Fruit fly (Drosophila melanogaster) whole organism, embryonic: ENCODE data around the gene CG13484.

Experiments
- CG1832 ChIP-seq: fragments of 200-800 bp; sonication (Bioruptor generic); optimal IDR thresholded peaks from 2 replicates; lab custom pipeline; 2017; ENCODE audit warnings: missing biosample characterization, mild to moderate bottlenecking, missing genetic modification characterization, inconsistent platforms
- CTCF ChIP-seq: fragments of 200-800 bp; sonication (Bioruptor generic); optimal IDR thresholded peaks from 2 replicates; lab custom pipeline; 2017; ENCODE audit warnings: missing biosample characterization, mild to moderate bottlenecking, missing genetic modification characterization, moderate library complexity
- Hmx ChIP-seq: fragments of 200-800 bp; sonication (Bioruptor generic); optimal IDR thresholded peaks from 2 replicates; lab custom pipeline; 2016; ENCODE audit warnings: missing biosample characterization, missing genetic modification characterization
- Hr51 ChIP-seq, 2 experiments: fragments of 200-800 bp; sonication (Bioruptor generic); optimal IDR thresholded peaks; 2 replicates in 1 of 2; 3 replicates in 1 of 2; lab custom pipeline; 2016 to 2018; ENCODE audit warnings: missing biosample characterization in 2 of 2, missing genetic modification characterization in 2 of 2, mild to moderate bottlenecking in 1 of 2, moderate library complexity in 1 of 2
- Nf-YC ChIP-seq: fragments of 200-800 bp; optimal IDR thresholded peaks from 3 replicates; lab custom pipeline; 2019; ENCODE audit warnings: missing biosample characterization, mild to moderate bottlenecking, missing genetic modification characterization, moderate library complexity
- Trl ChIP-seq, 3 experiments: fragments of >200 bp in 2 of 3; fragments of 200-800 bp in 1 of 3; sonication (Bioruptor generic) in 1 of 3; optimal IDR thresholded peaks; 2 replicates in 1 of 3; 3 replicates in 2 of 3; lab custom pipeline; 2016 to 2017; ENCODE audit warnings: missing biosample characterization in 1 of 3, missing genetic modification characterization in 1 of 3
- esg ChIP-seq: fragments of 200-800 bp; sonication (Bioruptor generic); conservative IDR thresholded peaks from 2 replicates; pipeline ENCODE4 v1.3.6; 2022; ENCODE audit warnings: missing biosample characterization, missing genetic modification characterization
- gem ChIP-seq: fragments of 200-800 bp; sonication (Bioruptor generic); optimal IDR thresholded peaks from 2 replicates; lab custom pipeline; 2019; ENCODE audit warnings: missing biosample characterization, mild to moderate bottlenecking, missing genetic modification characterization, moderate library complexity
- kay ChIP-seq: fragments of 200-800 bp; sonication (Bioruptor generic); optimal IDR thresholded peaks from 2 replicates; lab custom pipeline; 2016; ENCODE audit warnings: missing biosample characterization, missing genetic modification characterization
- sna ChIP-seq: fragments of 200-800 bp; sonication (Bioruptor generic); IDR thresholded peaks from 2 replicates; pipeline ENCODE4 v1.3.6; 2022; ENCODE audit warnings: missing biosample characterization, missing genetic modification characterization; ENCODE audit not compliant: partially characterized antibody

DNA sequence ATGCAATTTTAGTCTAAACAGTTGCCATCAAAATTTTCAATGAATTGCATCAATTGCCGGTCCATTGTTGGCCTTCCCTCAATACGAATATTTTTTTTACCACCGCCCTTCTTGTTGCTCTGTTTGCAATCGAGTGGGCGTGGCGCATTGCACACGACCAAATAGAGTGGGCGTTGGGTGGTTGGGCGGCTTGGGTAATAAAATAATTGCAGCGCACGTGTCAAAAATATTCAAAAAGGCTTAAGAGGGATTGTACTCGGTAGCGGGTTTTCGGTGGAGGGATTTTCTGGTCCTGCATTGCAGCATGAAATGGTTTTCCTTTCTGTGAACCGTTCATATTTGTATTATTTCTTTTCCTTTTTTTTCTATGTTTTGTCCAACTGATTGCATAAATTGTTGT is 36.1 kb upstream of the CG13484 start:
- no peak for TF ChIP-seq Nf-YC (tag; lab: Kevin White, UChicago)
- no peak for TF ChIP-seq CG1832 (GFP tag; lab: Kevin White, UChicago)
- no peak for TF ChIP-seq Hmx (GFP tag; lab: Kevin White, UChicago)
- TF ChIP-seq Hr51 (GFP tag; optimal IDR thresholded peaks at IDR 0.05; lab: Kevin White, UChicago): no peak
- TF ChIP-seq CTCF (GFP tag; lab: Kevin White, UChicago): no peak
- TF ChIP-seq gem (tag; lab: Kevin White, UChicago): no peak
- TF ChIP-seq esg (GFP tag; lab: Robert Waterston, UW): no peak
- TF ChIP-seq kay (GFP tag; lab: Kevin White, UChicago): no peak
- TF ChIP-seq sna: no peak
- no peak for TF ChIP-seq Trl (optimal IDR thresholded peaks at IDR 0.05; lab: Kevin White, UChicago)
- no peak for TF ChIP-seq Trl (GFP tag; optimal IDR thresholded peaks at IDR 0.05; lab: Kevin White, UChicago)
